Worm (Caenorhabditis elegans): Measurements from ENCODE around the gene C45G9.15.

C45G9.15 gene

ce11 chrIII:5092345-5092744 is 40.5 kb upstream of the C45G9.15 start:
- no peak for TF ChIP-seq pqm-1 (tag; optimal IDR thresholded peaks at IDR 0.05)
- no peak for TF ChIP-seq lim-6 (tag; optimal IDR thresholded peaks at IDR 0.05)
- TF ChIP-seq ceh-9 (tag; optimal IDR thresholded peaks at IDR 0.05), result no peak
- TF ChIP-seq ref-2 (tag; optimal IDR thresholded peaks at IDR 0.05), result no peak
- no peak for TF ChIP-seq mec-3 (tag; optimal IDR thresholded peaks at IDR 0.05; ENCODE audit: borderline replicate concordance)
- no peak for TF ChIP-seq ceh-22 (tag; optimal IDR thresholded peaks at IDR 0.05)
- TF ChIP-seq elt-2 (tag; optimal IDR thresholded peaks at IDR 0.05), result no peak
- TF ChIP-seq hlh-6 (tag; optimal IDR thresholded peaks at IDR 0.05), result no peak
- no peak for TF ChIP-seq ceh-24 (tag; optimal IDR thresholded peaks at IDR 0.05)
- TF ChIP-seq hlh-13 (GFP tag; optimal IDR thresholded peaks at IDR 0.05), result no peak
- no peak for TF ChIP-seq fkh-10 (GFP tag; optimal IDR thresholded peaks at IDR 0.05)
- no peak for TF ChIP-seq hlh-15 (tag; optimal IDR thresholded peaks at IDR 0.05)
- no peak for TF ChIP-seq ceh-2 (tag; optimal IDR thresholded peaks at IDR 0.05)

ce11 chrIII:5089489-5089888 is 37.6 kb upstream of the C45G9.15 start:
- no peak for TF ChIP-seq K09A11.1 (tag; optimal IDR thresholded peaks at IDR 0.05; ENCODE audit: insufficient read depth)
- TF ChIP-seq ref-2 (tag; optimal IDR thresholded peaks at IDR 0.05), result no peak
- no peak for TF ChIP-seq hlh-8 (tag; optimal IDR thresholded peaks at IDR 0.05)
- no peak for TF ChIP-seq pax-1 (tag; optimal IDR thresholded peaks at IDR 0.05)
- TF ChIP-seq C08G9.2 (tag; optimal IDR thresholded peaks at IDR 0.05), result no peak
- no peak for TF ChIP-seq pqm-1 (tag; optimal IDR thresholded peaks at IDR 0.05)
- no peak for TF ChIP-seq K02D7.2 (tag; optimal IDR thresholded peaks at IDR 0.05)
- no peak for TF ChIP-seq fkh-10 (GFP tag; optimal IDR thresholded peaks at IDR 0.05)
- TF ChIP-seq odd-2 (tag; optimal IDR thresholded peaks at IDR 0.05), result no peak
- no peak for TF ChIP-seq zip-5 (tag; optimal IDR thresholded peaks at IDR 0.05)
- no peak for TF ChIP-seq tbx-2 (tag; optimal IDR thresholded peaks at IDR 0.05)
- TF ChIP-seq dve-1 (tag; optimal IDR thresholded peaks at IDR 0.05), result no peak
- TF ChIP-seq C38D4.7 (GFP tag; optimal IDR thresholded peaks at IDR 0.05), result no peak
- no peak for TF ChIP-seq elt-4 (tag; optimal IDR thresholded peaks at IDR 0.05)
- TF ChIP-seq nhr-232 (tag; optimal IDR thresholded peaks at IDR 0.05), result no peak
- no peak for TF ChIP-seq elt-2 (tag; optimal IDR thresholded peaks at IDR 0.05)
- no peak for TF ChIP-seq pat-9 (tag; optimal IDR thresholded peaks at IDR 0.05)
- no peak for TF ChIP-seq fax-1 (tag; optimal IDR thresholded peaks at IDR 0.05)
- TF ChIP-seq dmd-4 (tag; optimal IDR thresholded peaks at IDR 0.05; ENCODE audit: borderline replicate concordance), result no peak

- TF ChIP-seq tbx-7 (tag; optimal IDR thresholded peaks at IDR 0.05) (no peak), ama-1 (optimal IDR thresholded peaks at IDR 0.05) (no peak), npax-4 (tag; optimal IDR thresholded peaks at IDR 0.05) (no peak), ceh-19 (GFP tag; optimal IDR thresholded peaks at IDR 0.05) (no peak), dmd-4 (tag; optimal IDR thresholded peaks at IDR 0.05; ENCODE audit: borderline replicate concordance) (no peak), fax-1 (tag; optimal IDR thresholded peaks at IDR 0.05) (no peak), pax-1 (tag; optimal IDR thresholded peaks at IDR 0.05) (no peak), pag-3 (tag; optimal IDR thresholded peaks at IDR 0.05; ENCODE audit: borderline replicate concordance) (no peak), pqm-1 (tag; optimal IDR thresholded peaks at IDR 0.05) (no peak), unc-55 (GFP tag; optimal IDR thresholded peaks at IDR 0.05) (no peak), C08G9.2 (tag; optimal IDR thresholded peaks at IDR 0.05) (no peak), madf-2 (tag; optimal IDR thresholded peaks at IDR 0.05) (no peak), fkh-10 (GFP tag; optimal IDR thresholded peaks at IDR 0.05) (no peak), F13H6.1 (tag; optimal IDR thresholded peaks at IDR 0.05) (no peak)
Observed at ce11 chrIII:5085529-5085928, 33.7 kb upstream of the C45G9.15 start, which contains the start of gene cah-1. TSS of gene cah-1 (minus strand) at chrIII:5085629.

ce11 chrIII:5083304-5083703 is 31.5 kb upstream of the C45G9.15 start:
- TF ChIP-seq ceh-31 (tag; optimal IDR thresholded peaks at IDR 0.05), result no peak
- no peak for TF ChIP-seq pqm-1 (tag; optimal IDR thresholded peaks at IDR 0.05)

ce11 chrIII:5081573-5081823 is 29.6 kb upstream of the C45G9.15 start, which contains the start of gene cox-6A:
TSS of gene cox-6A (plus strand) at chrIII:5081724.
- TF ChIP-seq ceh-48 (tag; optimal IDR thresholded peaks at IDR 0.05) (no peak), nhr-232 (tag; optimal IDR thresholded peaks at IDR 0.05) (no peak), pag-3 (tag; optimal IDR thresholded peaks at IDR 0.05; ENCODE audit: borderline replicate concordance) (no peak), ceh-19 (GFP tag; optimal IDR thresholded peaks at IDR 0.05) (no peak), fkh-10 (GFP tag; optimal IDR thresholded peaks at IDR 0.05) (no peak), nfya-1 (tag; optimal IDR thresholded peaks at IDR 0.05) (no peak), ceh-31 (tag; optimal IDR thresholded peaks at IDR 0.05) (no peak), nhr-11 (tag; optimal IDR thresholded peaks at IDR 0.05) (no peak)

Measured in whole organism, late embryonic.